Fruit fly (Drosophila melanogaster): ENCODE data around the gene CG3618.

Gene CG3618

DNA sequence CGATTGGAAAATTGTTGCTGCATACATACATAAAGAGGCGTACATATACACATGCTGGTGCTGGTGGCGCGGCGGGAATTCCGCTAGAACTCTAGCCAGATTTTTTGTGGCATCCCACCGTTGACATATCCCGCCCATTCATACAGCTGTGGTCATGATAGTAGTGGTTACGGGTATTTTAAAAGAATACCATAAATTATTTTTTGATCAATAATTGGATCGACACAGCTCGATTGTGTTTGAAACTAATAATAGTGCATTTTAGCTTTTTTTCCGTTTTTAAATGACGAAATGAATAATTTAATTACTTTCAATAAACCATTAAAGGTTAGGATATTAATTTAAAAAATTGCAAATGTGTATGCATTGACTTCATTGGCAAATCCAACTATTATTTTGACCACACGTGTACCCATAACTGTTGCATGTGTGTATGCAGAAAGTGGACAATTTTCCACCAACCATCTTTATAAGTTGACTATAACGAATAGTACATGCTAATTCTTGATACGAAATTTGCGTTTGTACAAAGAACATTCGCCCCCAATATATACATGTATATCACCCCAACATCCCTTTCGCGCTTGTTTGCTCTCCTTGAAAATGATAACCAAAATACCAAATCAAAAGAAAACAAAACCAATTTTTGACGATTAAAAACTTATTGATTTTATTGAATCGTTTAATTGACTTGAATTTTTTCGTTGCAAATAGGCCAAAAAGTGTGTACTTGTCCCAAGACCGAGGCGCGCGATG lies 43.8 kb downstream of the CG3618 start (continued):
- peak; percentile 71 for TF ChIP-seq esg (GFP tag; conservative IDR thresholded peaks at IDR 0.05)
- peak; percentile 80 for TF ChIP-seq Blimp-1 (GFP tag; optimal IDR thresholded peaks at IDR 0.05)
- TF ChIP-seq CG2116 (GFP tag; optimal IDR thresholded peaks at IDR 0.05), result peak; percentile 72
- TF ChIP-seq CG32532 (GFP tag; IDR thresholded peaks at IDR 0.05), result peak; percentile 89
- TF ChIP-seq CG10543 (GFP tag; optimal IDR thresholded peaks at IDR 0.05), result no peak
- peak; percentile 75; the same call in 1 of the 3 replicates for TF ChIP-seq ken (GFP tag; IDR thresholded peaks at IDR 0.05)
- peak; percentile 14 for TF ChIP-seq CTCF (GFP tag; optimal IDR thresholded peaks at IDR 0.05)
- no peak for TF ChIP-seq amos (GFP tag; IDR thresholded peaks at IDR 0.05; ENCODE audit: partially characterized antibody)
- TF ChIP-seq CG34422 (GFP tag; IDR thresholded peaks at IDR 0.05), result peak; percentile 87
- TF ChIP-seq CG8924 (tag; optimal IDR thresholded peaks at IDR 0.05), result peak; percentile 74
- no peak for TF ChIP-seq CG2129 (GFP tag; IDR thresholded peaks at IDR 0.05; ENCODE audit: partially characterized antibody)
- TF ChIP-seq CG18476 (GFP tag; optimal IDR thresholded peaks at IDR 0.05), result peak; percentile 78
- peak; percentile 28 for TF ChIP-seq bigmax (GFP tag; optimal IDR thresholded peaks at IDR 0.05)
- TF ChIP-seq phol (tag; optimal IDR thresholded peaks at IDR 0.05), result no peak
- TF ChIP-seq Ada2b (GFP tag; IDR thresholded peaks at IDR 0.05), result peak; percentile 82
- TF ChIP-seq cas (GFP tag; IDR thresholded peaks at IDR 0.05), result 0 out of 2 replicates have a peak, but pooled peaks have one; percentile 38
- TF ChIP-seq slou (GFP tag; optimal IDR thresholded peaks at IDR 0.05), result no peak
- peak; percentile 48 for TF ChIP-seq CG30431 (GFP tag; optimal IDR thresholded peaks at IDR 0.05)
- peak; percentile 53 to 73 for TF ChIP-seq dpn (GFP tag; optimal IDR thresholded peaks at IDR 0.05)
- TF ChIP-seq CG3407 (GFP tag; optimal IDR thresholded peaks at IDR 0.05), result peak; percentile 48
- peak; percentile 59 for TF ChIP-seq pho (GFP tag; optimal IDR thresholded peaks at IDR 0.05)
- TF ChIP-seq Max (GFP tag; optimal IDR thresholded peaks at IDR 0.05), result peak; percentile 75
- peak; percentile 29 for TF ChIP-seq Sry-δ (GFP tag; optimal IDR thresholded peaks at IDR 0.05)
- TF ChIP-seq Lhr (GFP tag; optimal IDR thresholded peaks at IDR 0.05), result peak; percentile 47
- peak; percentile 65 for TF ChIP-seq CG10462 (GFP tag; optimal IDR thresholded peaks at IDR 0.05)
- peak; percentile 71 for TF ChIP-seq tio (GFP tag; optimal IDR thresholded peaks at IDR 0.05)
- 0 out of 3 replicates have a peak, but pooled peaks have one; percentile 38 for TF ChIP-seq C15 (GFP tag; IDR thresholded peaks at IDR 0.05)
- no peak for TF ChIP-seq sna (GFP tag; IDR thresholded peaks at IDR 0.05; ENCODE audit: partially characterized antibody)
- TF ChIP-seq CG13894 (tag; optimal IDR thresholded peaks at IDR 0.05), result peak; percentile 50
- peak; percentile 81 for TF ChIP-seq CG8388 (GFP tag; optimal IDR thresholded peaks at IDR 0.05)
- no peak for TF ChIP-seq Hey (tag; optimal IDR thresholded peaks at IDR 0.05)
- TF ChIP-seq wor (GFP tag; IDR thresholded peaks at IDR 0.05), result peak; percentile 66
- TF ChIP-seq repo (GFP tag; optimal IDR thresholded peaks at IDR 0.05), result peak; percentile 68
- TF ChIP-seq br (optimal IDR thresholded peaks at IDR 0.05), result no peak
- peak; percentile 50 for TF ChIP-seq D19B (GFP tag; optimal IDR thresholded peaks at IDR 0.05)
- TF ChIP-seq ab (GFP tag; optimal IDR thresholded peaks at IDR 0.05), result no peak
- TF ChIP-seq CG11504 (tag; optimal IDR thresholded peaks at IDR 0.05), result peak; percentile 83
- TF ChIP-seq ro (GFP tag; IDR thresholded peaks at IDR 0.05), result 0 out of 2 replicates have a peak, but pooled peaks have one; percentile 32
- TF ChIP-seq CG18764 (GFP tag; optimal IDR thresholded peaks at IDR 0.05), result peak; percentile 69
- peak; percentile 64 for TF ChIP-seq CG13123 (GFP tag; optimal IDR thresholded peaks at IDR 0.05)
- peak; percentile 36 for TF ChIP-seq CG17186 (GFP tag; optimal IDR thresholded peaks at IDR 0.05)
- TF ChIP-seq CG15479 (GFP tag; optimal IDR thresholded peaks at IDR 0.05), result no peak
- no peak for TF ChIP-seq da (GFP tag; optimal IDR thresholded peaks at IDR 0.05)
- TF ChIP-seq p53 (GFP tag; optimal IDR thresholded peaks at IDR 0.05), result no peak
- peak; percentile 87 for TF ChIP-seq Rfx (GFP tag; IDR thresholded peaks at IDR 0.05)
- TF ChIP-seq Mad (GFP tag; optimal IDR thresholded peaks at IDR 0.05), result peak; percentile 55
- no peak for TF ChIP-seq Neu2 (GFP tag; optimal IDR thresholded peaks at IDR 0.05; ENCODE audit: borderline replicate concordance)
- 0 out of 2 replicates have a peak, but pooled peaks have one; percentile 13 for TF ChIP-seq Taf1 (GFP tag; IDR thresholded peaks at IDR 0.05)
- TF ChIP-seq CG31224 (GFP tag; IDR thresholded peaks at IDR 0.05), result peak; percentile 60
- no peak for TF ChIP-seq Poxn (GFP tag; IDR thresholded peaks at IDR 0.05)

Data from whole organism, embryonic.